Fruit fly (Drosophila melanogaster): ENCODE measurements around the gene KaiR1D.
A peak's percentile ranks its signal among the peaks of the same experiment; 100 is the strongest.

The KaiR1D gene

DNA sequence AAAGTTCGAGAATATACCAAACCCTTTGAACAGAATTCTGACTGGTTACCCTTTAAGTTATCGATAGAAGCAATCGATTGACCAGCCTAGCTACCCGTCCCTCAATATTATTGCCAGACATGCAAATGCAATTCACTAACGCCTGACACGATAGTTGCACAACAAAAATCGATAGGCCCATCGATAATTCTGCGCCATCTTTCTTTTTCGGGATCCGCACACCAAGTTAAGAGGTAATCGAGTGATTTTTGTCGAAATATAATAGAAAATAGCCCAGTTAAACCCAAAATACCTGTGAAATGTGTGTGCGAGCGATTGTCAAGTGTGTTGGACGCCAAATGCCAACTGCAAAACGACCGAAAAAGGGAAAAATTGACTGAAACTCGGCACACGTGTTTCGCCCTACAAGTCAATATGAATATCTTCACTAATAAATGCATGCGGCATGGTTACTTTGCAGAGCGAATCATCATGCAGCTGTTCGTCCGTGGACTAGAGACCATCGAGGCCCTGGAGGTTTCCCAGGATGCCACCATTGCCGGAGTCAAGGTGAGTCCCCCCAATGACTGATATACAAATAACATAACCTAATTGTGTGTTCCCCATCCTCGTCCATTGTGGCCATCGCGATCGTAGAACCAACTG, 15.5 kb downstream of the KaiR1D start, which contains the start of gene RpS30 (continued):
- no peak for TF ChIP-seq H2.0 (GFP tag; IDR thresholded peaks at IDR 0.05)
- TF ChIP-seq Sry-δ (GFP tag; optimal IDR thresholded peaks at IDR 0.05) = peak; percentile 95
- TF ChIP-seq Elba2 (GFP tag; optimal IDR thresholded peaks at IDR 0.05) = no peak
- TF ChIP-seq CG5245 (GFP tag; optimal IDR thresholded peaks at IDR 0.05) = peak; percentile 35
- TF ChIP-seq pfk (GFP tag; optimal IDR thresholded peaks at IDR 0.05) = no peak
- TF ChIP-seq CG14050 (GFP tag; IDR thresholded peaks at IDR 0.05) = no peak
- no peak for TF ChIP-seq Side (GFP tag; optimal IDR thresholded peaks at IDR 0.05)
- no peak for TF ChIP-seq Deaf1 (tag; optimal IDR thresholded peaks at IDR 0.05)
- TF ChIP-seq E2f1 (GFP tag; IDR thresholded peaks at IDR 0.05) = peak; percentile 25; the same call in 1 of the 2 replicates
- TF ChIP-seq Dip2 (GFP tag; IDR thresholded peaks at IDR 0.05) = no peak
- peak; percentile 64 for TF ChIP-seq CG7987 (GFP tag; optimal IDR thresholded peaks at IDR 0.05)
- peak; percentile 37 for TF ChIP-seq CG3281 (GFP tag; optimal IDR thresholded peaks at IDR 0.05)
- peak; percentile 61 for TF ChIP-seq E2f2 (GFP tag; IDR thresholded peaks at IDR 0.05)
- no peak for TF ChIP-seq Taf1 (GFP tag; IDR thresholded peaks at IDR 0.05)
- TF ChIP-seq cad (GFP tag; optimal IDR thresholded peaks at IDR 0.05) = no peak
- no peak for TF ChIP-seq CG1832 (GFP tag; optimal IDR thresholded peaks at IDR 0.05)
- peak; percentile 80 for TF ChIP-seq CG17186 (GFP tag; optimal IDR thresholded peaks at IDR 0.05)
- TF ChIP-seq CG1792 (GFP tag; optimal IDR thresholded peaks at IDR 0.05) = peak; percentile 41
- no peak for TF ChIP-seq Ptx1 (GFP tag; IDR thresholded peaks at IDR 0.05)
- no peak for TF ChIP-seq Mrtf (GFP tag; IDR thresholded peaks at IDR 0.05)
- TF ChIP-seq CG7963 (GFP tag; IDR thresholded peaks at IDR 0.05; ENCODE audit: partially characterized antibody) = peak; percentile 97
- TF ChIP-seq Hsf (GFP tag; optimal IDR thresholded peaks at IDR 0.05) = peak; percentile 46
- TF ChIP-seq Tbp (GFP tag; optimal IDR thresholded peaks at IDR 0.05) = no peak
- no peak for TF ChIP-seq unpg (GFP tag; optimal IDR thresholded peaks at IDR 0.05)
- peak; percentile 49 for TF ChIP-seq grau (tag; optimal IDR thresholded peaks at IDR 0.05)
- no peak for TF ChIP-seq oc (tag; optimal IDR thresholded peaks at IDR 0.05)
- no peak for TF ChIP-seq fu2 (GFP tag; optimal IDR thresholded peaks at IDR 0.05)
- no peak for TF ChIP-seq trh (GFP tag; optimal IDR thresholded peaks at IDR 0.05)
- TF ChIP-seq Gug (GFP tag; IDR thresholded peaks at IDR 0.05) = no peak; the same call in 3 of the 4 replicates
- TF ChIP-seq CG18619 (GFP tag; optimal IDR thresholded peaks at IDR 0.05) = peak; percentile 5
- TF ChIP-seq unc-4 (GFP tag; IDR thresholded peaks at IDR 0.05; ENCODE audit: partially characterized antibody) = peak; percentile 98
- TF ChIP-seq CG9437 (GFP tag; optimal IDR thresholded peaks at IDR 0.05) = no peak
- TF ChIP-seq CG13624 (GFP tag; optimal IDR thresholded peaks at IDR 0.05) = peak; percentile 33
- TF ChIP-seq CG17568 (GFP tag; optimal IDR thresholded peaks at IDR 0.05) = no peak
- no peak for TF ChIP-seq CG15073 (GFP tag; optimal IDR thresholded peaks at IDR 0.05)
- TF ChIP-seq dpn (GFP tag; optimal IDR thresholded peaks at IDR 0.05) = peak; percentile 29 to 46
- peak; percentile 45; the same call in 1 of the 2 replicates for TF ChIP-seq stc (GFP tag; IDR thresholded peaks at IDR 0.05)
- TF ChIP-seq Dek (tag; optimal IDR thresholded peaks at IDR 0.05) = peak; percentile 16
- TF ChIP-seq chif (GFP tag; optimal IDR thresholded peaks at IDR 0.05) = peak in 1 of 2 experiments; percentile 20
- peak; percentile 8 for TF ChIP-seq CG6765 (GFP tag; optimal IDR thresholded peaks at IDR 0.05)
- TF ChIP-seq zen2 (GFP tag; IDR thresholded peaks at IDR 0.05; ENCODE audit: partially characterized antibody) = peak; percentile 87
- TF ChIP-seq CG11504 (tag; optimal IDR thresholded peaks at IDR 0.05) = peak; percentile 60
- peak; percentile 38 for TF ChIP-seq Meics (GFP tag; optimal IDR thresholded peaks at IDR 0.05)
- peak; percentile 43 for TF ChIP-seq CG9876 (GFP tag; optimal IDR thresholded peaks at IDR 0.05)
- peak; percentile 64 for TF ChIP-seq zen (tag; optimal IDR thresholded peaks at IDR 0.05)
- no peak for TF ChIP-seq gcm2 (GFP tag; optimal IDR thresholded peaks at IDR 0.05)
- no peak for TF ChIP-seq CG7357 (GFP tag; IDR thresholded peaks at IDR 0.05)
- peak; percentile 25 for TF ChIP-seq ems (GFP tag; optimal IDR thresholded peaks at IDR 0.05)
- TF ChIP-seq h (optimal IDR thresholded peaks at IDR 0.05) = no peak
- TF ChIP-seq Drgx (GFP tag; IDR thresholded peaks at IDR 0.05) = no peak
- no peak for TF ChIP-seq Asciz (GFP tag; optimal IDR thresholded peaks at IDR 0.05)

All from whole organism, embryonic.